Fruit fly (Drosophila melanogaster) whole organism, pupa: ENCODE measurements around the gene TSG101.

Experiments used
- CG14655 ChIP-seq: fragments of 200-800 bp; sonication (Bioruptor generic); optimal IDR thresholded peaks from 3 replicates; lab custom pipeline; 2017; ENCODE audit warnings: mild to moderate bottlenecking, missing biosample characterization, missing genetic modification reagents, missing genetic modification characterization
- CG32121 ChIP-seq: fragments of 200-800 bp; sonication (Bioruptor generic); IDR thresholded peaks from 2 replicates; pipeline ENCODE4 v1.3.6; 2022; ENCODE audit warnings: missing biosample characterization, missing genetic modification characterization
- fd96Ca ChIP-seq: fragments of 200-800 bp; sonication (Bioruptor generic); IDR thresholded peaks from 3 replicates; pipeline ENCODE4 v1.3.6; 2022; ENCODE audit warnings: missing biosample characterization, missing genetic modification characterization
- rn ChIP-seq: fragments of 200-800 bp; sonication (Bioruptor generic); IDR thresholded peaks from 2 replicates; pipeline ENCODE4 v1.3.6; 2022; ENCODE audit warnings: missing biosample characterization, missing genetic modification characterization

DNA sequence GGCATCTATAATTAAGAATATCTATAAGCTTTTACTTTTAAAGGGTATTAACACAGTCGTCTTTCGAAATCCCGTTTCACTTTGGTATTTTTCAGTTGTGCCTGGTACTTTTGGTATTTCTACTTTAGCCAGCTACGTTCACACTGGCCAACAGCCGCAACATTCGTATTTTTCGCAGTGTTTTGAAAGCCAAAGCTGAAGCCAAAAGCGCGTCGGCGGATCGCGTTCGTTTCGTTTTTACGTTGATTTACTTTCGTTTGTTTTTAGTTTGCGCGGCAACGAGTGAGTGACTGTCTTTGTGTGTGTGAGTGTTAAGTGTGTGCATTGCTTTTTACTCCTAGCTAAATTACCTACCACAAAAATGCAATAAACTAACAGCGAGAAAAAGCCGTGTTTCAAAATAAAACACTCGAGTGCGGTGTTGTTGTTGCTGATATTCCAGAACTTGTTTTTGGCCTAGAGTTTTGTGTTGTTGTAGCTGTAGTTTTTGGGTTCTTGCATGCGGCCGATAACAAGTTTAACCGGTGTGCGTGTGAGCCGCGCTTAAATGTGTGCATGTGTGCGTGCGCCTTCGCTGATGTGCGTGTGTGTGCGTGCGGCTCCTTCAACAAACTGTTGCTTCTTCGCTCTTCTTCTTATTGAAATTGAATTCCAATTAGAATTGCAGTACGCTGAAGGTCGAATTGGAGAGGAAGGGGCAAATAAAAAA, 23.2 kb downstream of the TSG101 start, which contains the start of gene Lmpt:
- no peak for TF ChIP-seq CG32121 (GFP tag; lab: Robert Waterston, UW)
- no peak for TF ChIP-seq rn (GFP tag; lab: Robert Waterston, UW)
- no peak for TF ChIP-seq fd96Ca (GFP tag; lab: Robert Waterston, UW)
- TF ChIP-seq CG14655 (GFP tag; lab: Kevin White, UChicago) = no peak
